Worm (Caenorhabditis elegans): ENCODE data around the gene F53C11.9.

ce11 chrV:13757349-13757748, 20.5 kb upstream of the F53C11.9 start:
- TF ChIP-seq ama-1 (optimal IDR thresholded peaks at IDR 0.05): no peak
- no peak for TF ChIP-seq tbx-11 (GFP tag; IDR thresholded peaks at IDR 0.05)
- no peak for TF ChIP-seq flt-1 (GFP tag; IDR thresholded peaks at IDR 0.05)
- no peak for TF ChIP-seq hnd-1 (tag; optimal IDR thresholded peaks at IDR 0.05)
- no peak for TF ChIP-seq scrt-1 (GFP tag; IDR thresholded peaks at IDR 0.05)
- TF ChIP-seq tra-4 (tag; optimal IDR thresholded peaks at IDR 0.05): no peak

Data from whole organism, early embryonic.